Worm (Caenorhabditis elegans) whole organism, L1 larva: ENCODE measurements around the gene gldi-1.

Experiments used
- alr-1 ChIP-seq: fragments of 200-800 bp; sonication (Bioruptor generic); optimal IDR thresholded peaks from 2 replicates; lab custom pipeline; 2018; ENCODE audit warnings: borderline replicate concordance, mild to moderate bottlenecking, missing genetic modification characterization, missing compliant biosample characterization
- nhr-85 ChIP-seq: sonication (generic microtip); peaks from one replicate; lab custom pipeline; 2016; ENCODE audit warnings: missing genetic modification characterization, inconsistent platforms, missing compliant biosample characterization
- tlp-1 ChIP-seq: fragments of 150-350 bp; optimal IDR thresholded peaks from 2 replicates; lab custom pipeline; 2014; ENCODE audit warnings: missing biosample characterization, missing genetic modification characterization

DNA sequence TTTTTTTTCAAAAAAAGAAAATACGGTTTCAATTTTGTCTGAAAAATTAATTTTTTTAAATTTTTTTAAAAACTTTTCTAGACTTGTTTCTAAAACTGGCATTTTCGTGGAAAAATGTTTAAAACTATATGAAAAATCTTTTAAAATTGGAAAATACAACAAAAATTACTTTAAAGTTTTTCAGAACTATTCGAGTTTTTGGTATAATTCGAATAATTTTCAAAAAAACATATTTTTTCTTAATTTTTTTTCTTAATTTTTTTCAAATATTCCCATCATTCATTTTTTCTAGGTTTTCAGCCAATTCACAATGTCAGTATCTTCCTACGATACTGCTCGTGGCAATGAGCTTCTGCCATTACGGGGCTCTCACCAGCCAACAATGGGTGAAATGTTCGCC lies 38.1 kb upstream of the gldi-1 start, which contains the start of gene slc-36.2:
- TF ChIP-seq nhr-85 (tag; lab: Kevin White, UChicago) (no peak), alr-1 (tag; lab: Kevin White, UChicago) (no peak), tlp-1 (tag; lab: Kevin White, UChicago) (no peak)
